Worm (Caenorhabditis elegans) whole organism, L2 larva: Measurements from ENCODE around the gene scl-3.

Source experiments
- dmd-4 ChIP-seq: sonication (generic microtip); optimal IDR thresholded peaks from 2 replicates; lab custom pipeline; 2017; ENCODE audit warnings: missing biosample characterization, missing genetic modification characterization
- elt-3 ChIP-seq: sonication (generic microtip); optimal IDR thresholded peaks from 2 replicates; lab custom pipeline; 2017; ENCODE audit warnings: missing biosample characterization, missing genetic modification characterization
- nhr-11 ChIP-seq: fragments of 150-350 bp; optimal IDR thresholded peaks from 2 replicates; lab custom pipeline; 2014; ENCODE audit warnings: missing biosample characterization, missing genetic modification characterization
- nhr-12 ChIP-seq: fragments of 150-350 bp; optimal IDR thresholded peaks from 2 replicates; lab custom pipeline; 2014; ENCODE audit warnings: missing biosample characterization, missing genetic modification characterization
- nhr-25 ChIP-seq: fragments of 150-350 bp; sonication (generic microtip); optimal IDR thresholded peaks from 3 replicates; lab custom pipeline; 2014; ENCODE audit warnings: missing biosample characterization, missing genetic modification characterization

DNA sequence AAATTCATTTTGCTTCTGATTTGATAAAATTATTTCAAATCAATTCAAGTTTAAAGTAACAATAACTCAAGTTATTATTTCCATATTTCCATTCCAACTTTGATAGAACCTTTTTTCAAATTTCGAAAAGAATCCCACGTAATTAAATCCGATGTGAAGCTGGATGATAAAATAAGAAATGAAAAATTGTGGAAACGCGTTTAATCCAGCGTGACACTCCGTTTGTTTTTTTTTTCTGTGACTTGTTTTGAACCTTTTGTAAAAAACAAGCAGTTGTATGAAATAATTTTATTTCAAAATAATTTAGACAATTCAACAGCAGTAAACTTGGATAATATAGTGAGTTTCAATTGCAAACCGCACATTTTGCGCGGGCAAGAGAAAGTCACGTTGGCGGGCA is 6.8 kb upstream of the scl-3 start, which contains the start of gene F49E11.7:
- TF ChIP-seq dmd-4 (tag; lab: Kevin White, UChicago) (no peak), elt-3 (tag; lab: Kevin White, UChicago) (no peak), nhr-12 (tag; lab: Kevin White, UChicago) (no peak), nhr-25 (tag; lab: Kevin White, UChicago) (no peak), nhr-11 (tag; lab: Kevin White, UChicago) (no peak)
